Worm (Caenorhabditis elegans): ENCODE results near the gene vamp-7.

vamp-7 gene

ce11 chrIV:2607513-2608101 is at the start of gene vamp-7:
Gene vamp-7, plus strand, starts transcription at chrIV:2608051.
- TF ChIP-seq sea-1 (GFP tag; conservative IDR thresholded peaks at IDR 0.05), result no peak
- TF ChIP-seq hmbx-1 (tag; optimal IDR thresholded peaks at IDR 0.05), result no peak
- TF ChIP-seq hmg-4 (GFP tag; optimal IDR thresholded peaks at IDR 0.05), result no peak
- no peak for TF ChIP-seq B0310.2 (tag; optimal IDR thresholded peaks at IDR 0.05)
- TF ChIP-seq tbx-37 (GFP tag; conservative IDR thresholded peaks at IDR 0.05), result no peak
- TF ChIP-seq pes-1 (GFP tag; IDR thresholded peaks at IDR 0.05), result no peak
- no peak for TF ChIP-seq ama-1 (optimal IDR thresholded peaks at IDR 0.05)
- TF ChIP-seq tra-4 (tag; optimal IDR thresholded peaks at IDR 0.05), result no peak
- TF ChIP-seq scrt-1 (GFP tag; IDR thresholded peaks at IDR 0.05), result no peak
- no peak for TF ChIP-seq aly-1 (tag; optimal IDR thresholded peaks at IDR 0.05)
- TF ChIP-seq F13C5.2 (tag; optimal IDR thresholded peaks at IDR 0.05), result no peak
- no peak for TF ChIP-seq ceh-36 (tag; optimal IDR thresholded peaks at IDR 0.05)
- TF ChIP-seq flt-1 (GFP tag; IDR thresholded peaks at IDR 0.05), result no peak
- TF ChIP-seq ets-7 (tag; optimal IDR thresholded peaks at IDR 0.05), result no peak

DNA sequence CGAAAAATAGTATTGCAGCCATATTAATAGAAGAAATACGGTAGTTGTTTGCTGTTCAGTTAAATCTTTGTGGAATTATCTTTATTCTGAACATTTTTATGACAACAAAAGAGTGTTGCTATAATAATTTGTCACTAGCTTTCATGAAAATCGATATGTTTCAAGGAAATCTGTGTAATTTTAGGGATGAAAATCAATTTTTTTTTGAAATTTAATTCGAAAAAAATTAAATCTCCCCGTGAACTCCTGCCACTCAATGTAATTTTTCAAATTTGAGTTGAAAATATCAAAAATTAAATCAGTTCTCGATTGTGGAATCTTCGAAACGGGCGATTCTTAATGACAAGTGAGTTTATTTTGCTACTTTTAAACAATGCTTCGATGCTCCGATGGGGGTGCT is 46.5 kb upstream of the vamp-7 start, which contains the start of gene Y69A2AR.46:
TSS of gene Y69A2AR.46 (plus strand) at position 301 of the 400 bp plus-strand sequence.
- TF ChIP-seq aly-1 (tag; optimal IDR thresholded peaks at IDR 0.05) (no peak), ceh-36 (tag; optimal IDR thresholded peaks at IDR 0.05) (no peak), hmg-4 (GFP tag; optimal IDR thresholded peaks at IDR 0.05) (no peak), pes-1 (GFP tag; IDR thresholded peaks at IDR 0.05) (no peak), ceh-13 (GFP tag; optimal IDR thresholded peaks at IDR 0.05) (no peak), ets-7 (tag; optimal IDR thresholded peaks at IDR 0.05) (no peak), ama-1 (optimal IDR thresholded peaks at IDR 0.05) (no peak), tra-4 (tag; optimal IDR thresholded peaks at IDR 0.05) (no peak), scrt-1 (GFP tag; IDR thresholded peaks at IDR 0.05) (no peak), F13C5.2 (tag; optimal IDR thresholded peaks at IDR 0.05) (no peak), B0310.2 (tag; optimal IDR thresholded peaks at IDR 0.05) (no peak), sea-1 (GFP tag; conservative IDR thresholded peaks at IDR 0.05) (no peak), hnd-1 (tag; optimal IDR thresholded peaks at IDR 0.05) (no peak), hmbx-1 (tag; optimal IDR thresholded peaks at IDR 0.05) (no peak), tbx-37 (GFP tag; conservative IDR thresholded peaks at IDR 0.05) (no peak), tbx-11 (GFP tag; IDR thresholded peaks at IDR 0.05) (no peak), flt-1 (GFP tag; IDR thresholded peaks at IDR 0.05) (no peak)

DNA sequence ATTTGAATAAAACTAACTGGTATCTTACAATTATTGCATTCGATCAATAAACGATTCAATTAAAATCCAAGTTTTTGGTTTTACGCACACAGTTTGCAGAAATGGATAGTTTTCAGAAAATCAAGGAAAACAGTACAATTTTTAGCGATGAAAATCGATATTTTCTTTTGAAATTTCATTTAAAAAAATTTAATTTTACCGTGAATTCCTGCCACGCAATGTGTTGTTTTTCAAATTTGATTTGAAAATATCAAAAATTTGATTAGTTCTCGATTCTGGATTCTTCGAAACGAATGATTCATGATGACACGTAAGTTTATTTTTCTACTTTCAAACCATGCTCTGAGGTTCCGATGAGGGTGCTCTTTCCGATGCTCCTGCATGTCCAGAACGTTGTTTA is 45.8 kb upstream of the vamp-7 start, which contains the start of gene Y69A2AR.50:
TSS of gene Y69A2AR.50 (plus strand) at position 301 of the 400 bp plus-strand sequence.
- TF ChIP-seq aly-1 (tag; optimal IDR thresholded peaks at IDR 0.05) (no peak), F13C5.2 (tag; optimal IDR thresholded peaks at IDR 0.05) (no peak), ama-1 (optimal IDR thresholded peaks at IDR 0.05) (no peak), scrt-1 (GFP tag; IDR thresholded peaks at IDR 0.05) (no peak), tbx-11 (GFP tag; IDR thresholded peaks at IDR 0.05) (no peak), hmg-4 (GFP tag; optimal IDR thresholded peaks at IDR 0.05) (no peak), pes-1 (GFP tag; IDR thresholded peaks at IDR 0.05) (no peak), ceh-36 (tag; optimal IDR thresholded peaks at IDR 0.05) (no peak), sea-1 (GFP tag; conservative IDR thresholded peaks at IDR 0.05) (no peak), tbx-37 (GFP tag; conservative IDR thresholded peaks at IDR 0.05) (no peak), hmbx-1 (tag; optimal IDR thresholded peaks at IDR 0.05) (no peak), ceh-13 (GFP tag; optimal IDR thresholded peaks at IDR 0.05) (no peak), tra-4 (tag; optimal IDR thresholded peaks at IDR 0.05) (no peak), ets-7 (tag; optimal IDR thresholded peaks at IDR 0.05) (no peak), B0310.2 (tag; optimal IDR thresholded peaks at IDR 0.05) (no peak)

DNA sequence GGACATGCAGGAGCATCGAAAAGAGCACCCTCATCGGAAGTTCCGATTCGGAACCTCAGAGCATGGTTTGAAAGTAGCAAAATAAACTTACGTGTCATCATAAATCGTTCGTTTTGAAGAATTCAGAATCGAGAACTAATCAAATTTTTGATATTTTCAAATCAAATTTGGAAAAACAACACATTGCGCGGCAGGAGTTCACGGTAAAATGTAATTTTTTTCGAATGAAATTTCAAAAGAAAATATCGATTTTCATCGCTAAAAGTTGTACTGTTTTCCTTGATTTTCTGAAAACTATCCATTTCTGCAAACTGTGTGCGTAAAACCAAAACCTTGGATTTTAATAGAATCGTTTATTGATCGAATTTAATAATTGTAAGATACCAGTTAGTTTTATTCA is 43.9 kb upstream of the vamp-7 start, which contains the start of gene Y69A2AR.24:
TSS of gene Y69A2AR.24 (minus strand) at position 101 of the 400 bp plus-strand sequence.
- TF ChIP-seq ceh-36 (tag; optimal IDR thresholded peaks at IDR 0.05), result no peak
- no peak for TF ChIP-seq hnd-1 (tag; optimal IDR thresholded peaks at IDR 0.05)
- TF ChIP-seq F13C5.2 (tag; optimal IDR thresholded peaks at IDR 0.05), result no peak
- TF ChIP-seq tra-4 (tag; optimal IDR thresholded peaks at IDR 0.05), result no peak
- no peak for TF ChIP-seq tbx-37 (GFP tag; conservative IDR thresholded peaks at IDR 0.05)
- no peak for TF ChIP-seq flt-1 (GFP tag; IDR thresholded peaks at IDR 0.05)
- TF ChIP-seq aly-1 (tag; optimal IDR thresholded peaks at IDR 0.05), result no peak
- TF ChIP-seq scrt-1 (GFP tag; IDR thresholded peaks at IDR 0.05), result no peak
- TF ChIP-seq sea-1 (GFP tag; conservative IDR thresholded peaks at IDR 0.05), result no peak
- no peak for TF ChIP-seq ceh-13 (GFP tag; optimal IDR thresholded peaks at IDR 0.05)
- no peak for TF ChIP-seq hmbx-1 (tag; optimal IDR thresholded peaks at IDR 0.05)
- TF ChIP-seq B0310.2 (tag; optimal IDR thresholded peaks at IDR 0.05), result no peak
- TF ChIP-seq tbx-11 (GFP tag; IDR thresholded peaks at IDR 0.05), result no peak
- no peak for TF ChIP-seq ama-1 (optimal IDR thresholded peaks at IDR 0.05)

ce11 chrIV:2568267-2568666 is 39.6 kb upstream of the vamp-7 start, which contains the start of the genes Y69A2AR.25 and Y69A2AR.12:
Gene Y69A2AR.25, minus strand, starts transcription at chrIV:2568367.
Gene Y69A2AR.12, plus strand, starts transcription at chrIV:2568614.
- TF ChIP-seq aly-1 (tag; optimal IDR thresholded peaks at IDR 0.05), result no peak

- TF ChIP-seq hmbx-1 (tag; optimal IDR thresholded peaks at IDR 0.05), result no peak
- TF ChIP-seq tbx-11 (GFP tag; IDR thresholded peaks at IDR 0.05), result no peak
- no peak for TF ChIP-seq B0310.2 (tag; optimal IDR thresholded peaks at IDR 0.05)
- TF ChIP-seq scrt-1 (GFP tag; IDR thresholded peaks at IDR 0.05), result no peak
- no peak for TF ChIP-seq hnd-1 (tag; optimal IDR thresholded peaks at IDR 0.05)
- TF ChIP-seq tra-4 (tag; optimal IDR thresholded peaks at IDR 0.05), result no peak
- no peak for TF ChIP-seq ceh-36 (tag; optimal IDR thresholded peaks at IDR 0.05)
- no peak for TF ChIP-seq ets-7 (tag; optimal IDR thresholded peaks at IDR 0.05)
- no peak for TF ChIP-seq ama-1 (optimal IDR thresholded peaks at IDR 0.05)
- TF ChIP-seq F13C5.2 (tag; optimal IDR thresholded peaks at IDR 0.05), result no peak
Measured at ce11 chrIV:2572107-2572506, 35.7 kb upstream of the vamp-7 start, which contains the start of gene Y69A2AR.51. Gene Y69A2AR.51, plus strand, starts transcription at chrIV:2572407.

ce11 chrIV:2573122-2573521 is 34.7 kb upstream of the vamp-7 start:
- TF ChIP-seq tbx-11 (GFP tag; IDR thresholded peaks at IDR 0.05) (no peak), ceh-13 (GFP tag; optimal IDR thresholded peaks at IDR 0.05) (no peak), tra-4 (tag; optimal IDR thresholded peaks at IDR 0.05) (no peak), hmbx-1 (tag; optimal IDR thresholded peaks at IDR 0.05) (no peak), tbx-37 (GFP tag; conservative IDR thresholded peaks at IDR 0.05) (no peak), ets-7 (tag; optimal IDR thresholded peaks at IDR 0.05) (no peak), aly-1 (tag; optimal IDR thresholded peaks at IDR 0.05) (no peak), scrt-1 (GFP tag; IDR thresholded peaks at IDR 0.05) (no peak), hmg-4 (GFP tag; optimal IDR thresholded peaks at IDR 0.05) (no peak), ceh-36 (tag; optimal IDR thresholded peaks at IDR 0.05) (no peak), sea-1 (GFP tag; conservative IDR thresholded peaks at IDR 0.05) (no peak), B0310.2 (tag; optimal IDR thresholded peaks at IDR 0.05) (no peak), hnd-1 (tag; optimal IDR thresholded peaks at IDR 0.05) (no peak), F13C5.2 (tag; optimal IDR thresholded peaks at IDR 0.05) (no peak), pes-1 (GFP tag; IDR thresholded peaks at IDR 0.05) (no peak), flt-1 (GFP tag; IDR thresholded peaks at IDR 0.05) (no peak)
